Fruit fly (Drosophila melanogaster): Measurements from ENCODE around the gene Smyd5.

The Smyd5 gene

dm6 chr3R:21246492-21247061 is 28.0 kb upstream of the Smyd5 start, which contains the start of gene ETHR (continued):
- TF ChIP-seq CG9817 (tag; optimal IDR thresholded peaks at IDR 0.05) = peak; percentile 3
- peak; percentile 68 for TF ChIP-seq HHEX (GFP tag; optimal IDR thresholded peaks at IDR 0.05)
- no peak for TF ChIP-seq yki (optimal IDR thresholded peaks at IDR 0.05)
- peak; percentile 39 for TF ChIP-seq CG13775 (GFP tag; optimal IDR thresholded peaks at IDR 0.05)
- no peak for TF ChIP-seq CG15696 (tag; optimal IDR thresholded peaks at IDR 0.05)
- peak in 1 of 2 experiments; percentile 100 for TF ChIP-seq Pdp1 (GFP tag; optimal IDR thresholded peaks at IDR 0.05)
- peak; percentile 23 for TF ChIP-seq gcm (GFP tag; optimal IDR thresholded peaks at IDR 0.05)
- no peak for TF ChIP-seq vfl (GFP tag; optimal IDR thresholded peaks at IDR 0.05)
- TF ChIP-seq Tbp (GFP tag; optimal IDR thresholded peaks at IDR 0.05) = no peak
- TF ChIP-seq Nf-YC (tag; optimal IDR thresholded peaks at IDR 0.05) = peak; percentile 56
- peak; percentile 39 for TF ChIP-seq CG18619 (GFP tag; optimal IDR thresholded peaks at IDR 0.05)
- peak; percentile 91 for TF ChIP-seq CG12769 (tag; optimal IDR thresholded peaks at IDR 0.05)
- no peak for TF ChIP-seq Camta (GFP tag; optimal IDR thresholded peaks at IDR 0.05)
- TF ChIP-seq cwo (GFP tag; optimal IDR thresholded peaks at IDR 0.05) = peak; percentile 74
- TF ChIP-seq grau (tag; optimal IDR thresholded peaks at IDR 0.05) = peak; percentile 56
- no peak for TF ChIP-seq CG17186 (GFP tag; optimal IDR thresholded peaks at IDR 0.05)
- peak; percentile 38 for TF ChIP-seq vvl (GFP tag; IDR thresholded peaks at IDR 0.05)
- TF ChIP-seq CG10147 (GFP tag; optimal IDR thresholded peaks at IDR 0.05) = peak; percentile 47
- TF ChIP-seq sob (GFP tag; IDR thresholded peaks at IDR 0.05) = peak; percentile 48; the same call in 1 of the 2 replicates
- peak; percentile 74; the same call in 1 of the 2 replicates for TF ChIP-seq E2f1 (GFP tag; IDR thresholded peaks at IDR 0.05)
- TF ChIP-seq CG13424 (tag; optimal IDR thresholded peaks at IDR 0.05) = peak; percentile 51
- 0 out of 2 replicates have a peak, but pooled peaks have one; percentile 19 for TF ChIP-seq CG10321 (GFP tag; IDR thresholded peaks at IDR 0.05)
- TF ChIP-seq so (GFP tag; IDR thresholded peaks at IDR 0.05) = peak; percentile 77; the same call in 2 of the 3 replicates
- peak; percentile 51 for TF ChIP-seq CG12659 (GFP tag; optimal IDR thresholded peaks at IDR 0.05)
- TF ChIP-seq HLH3B (GFP tag; IDR thresholded peaks at IDR 0.05) = no peak
- TF ChIP-seq CG14014 (GFP tag; IDR thresholded peaks at IDR 0.05) = peak; percentile 58; the same call in 1 of the 2 replicates
- TF ChIP-seq Gug (GFP tag; IDR thresholded peaks at IDR 0.05) = no peak
- peak; percentile 10 for TF ChIP-seq CG7987 (GFP tag; optimal IDR thresholded peaks at IDR 0.05)
- TF ChIP-seq CG31365 (tag; optimal IDR thresholded peaks at IDR 0.05) = no peak
- TF ChIP-seq NFAT (GFP tag; IDR thresholded peaks at IDR 0.05) = 0 out of 2 replicates have a peak, but pooled peaks have one; percentile 38
- TF ChIP-seq abd-A (tag; optimal IDR thresholded peaks at IDR 0.05) = no peak
- no peak for TF ChIP-seq slp2 (GFP tag; optimal IDR thresholded peaks at IDR 0.05)
- no peak for TF ChIP-seq az2 (GFP tag; optimal IDR thresholded peaks at IDR 0.05)
- TF ChIP-seq Adf1 (GFP tag; IDR thresholded peaks at IDR 0.05) = peak; percentile 54; the same call in 1 of the 2 replicates
- TF ChIP-seq CG14441 (GFP tag; IDR thresholded peaks at IDR 0.05) = peak; percentile 47; the same call in 1 of the 2 replicates
- TF ChIP-seq chinmo (GFP tag; IDR thresholded peaks at IDR 0.05; ENCODE audit: partially characterized antibody) = peak; percentile 84; the same call in 2 of the 4 replicates
- peak; percentile 30 for TF ChIP-seq NfI (GFP tag; optimal IDR thresholded peaks at IDR 0.05)
- no peak for TF ChIP-seq sqz (GFP tag; optimal IDR thresholded peaks at IDR 0.05)
- no peak for TF ChIP-seq p53 (GFP tag; optimal IDR thresholded peaks at IDR 0.05)
- peak; percentile 56 for TF ChIP-seq Dek (tag; optimal IDR thresholded peaks at IDR 0.05)
- no peak for TF ChIP-seq CG3847 (GFP tag; IDR thresholded peaks at IDR 0.05)
- TF ChIP-seq gro (GFP tag; optimal IDR thresholded peaks at IDR 0.05) = peak; percentile 37
- TF ChIP-seq unc-4 (GFP tag; IDR thresholded peaks at IDR 0.05; ENCODE audit: partially characterized antibody) = peak; percentile 53
- peak; percentile 6 for TF ChIP-seq bab2 (GFP tag; optimal IDR thresholded peaks at IDR 0.05)
- peak; percentile 75 for TF ChIP-seq Atf6 (GFP tag; IDR thresholded peaks at IDR 0.05)
- no peak for TF ChIP-seq dm (GFP tag; optimal IDR thresholded peaks at IDR 0.05)
- TF ChIP-seq CG9932 (GFP tag; IDR thresholded peaks at IDR 0.05) = no peak; the same call in 1 of the 2 replicates
- no peak for TF ChIP-seq CG12236 (GFP tag; optimal IDR thresholded peaks at IDR 0.05)
- TF ChIP-seq ac (GFP tag; optimal IDR thresholded peaks at IDR 0.05) = no peak
- peak; percentile 73 for TF ChIP-seq CG2678 (tag; optimal IDR thresholded peaks at IDR 0.05)
